Fruit fly (Drosophila melanogaster): ENCODE measurements around the gene CG33710.

The CG33710 gene

DNA sequence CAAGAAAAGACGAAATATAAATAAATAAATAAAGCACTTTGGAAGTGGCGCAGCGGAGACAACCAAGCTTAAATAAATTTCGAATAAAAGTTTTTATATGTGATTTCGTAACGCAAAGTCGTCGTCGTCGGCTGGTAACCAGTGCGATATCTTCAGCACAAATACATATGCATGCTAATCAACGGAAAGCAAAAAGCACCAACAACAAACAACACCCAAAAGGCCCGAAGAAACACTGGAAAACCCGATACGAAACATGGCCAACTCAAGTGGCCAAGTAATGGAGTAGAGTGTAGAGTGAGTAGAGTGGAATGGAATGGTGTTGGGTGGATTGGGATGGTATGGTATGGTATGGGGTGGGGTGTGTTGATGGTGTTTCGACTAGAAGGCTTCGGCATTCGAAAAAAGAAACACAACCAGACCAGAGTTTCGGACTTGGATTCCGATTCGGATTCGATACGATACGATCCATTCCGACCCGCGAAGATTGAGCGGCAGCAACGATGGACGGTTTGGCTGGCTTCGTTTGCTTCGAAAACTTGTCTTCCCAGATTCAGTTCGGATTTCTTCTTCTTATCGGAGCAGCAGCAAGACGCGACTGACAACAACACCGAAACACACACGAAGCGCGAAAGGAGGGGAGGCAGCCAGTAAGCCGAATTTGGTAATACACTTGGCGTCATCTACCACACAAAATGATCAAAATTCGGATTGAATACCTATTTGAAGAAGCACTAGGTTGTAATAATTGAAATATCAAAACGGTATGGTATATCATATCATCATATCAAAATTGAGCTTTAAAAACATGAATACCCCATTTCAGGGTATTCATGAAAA, 49.8 kb downstream of the CG33710 start (continued):
- TF ChIP-seq gce (GFP tag; IDR thresholded peaks at IDR 0.05) (peak; percentile 57; the same call in 1 of the 3 replicates), CG12744 (GFP tag; optimal IDR thresholded peaks at IDR 0.05) (peak; percentile 92), CG18262 (tag; optimal IDR thresholded peaks at IDR 0.05) (peak; percentile 87), lab (GFP tag; optimal IDR thresholded peaks at IDR 0.05) (peak; percentile 97), pros (GFP tag; optimal IDR thresholded peaks at IDR 0.05) (peak; percentile 84), CG2116 (GFP tag; optimal IDR thresholded peaks at IDR 0.05) (peak; percentile 70), CG7372 (GFP tag; IDR thresholded peaks at IDR 0.05) (peak; percentile 77), Ssrp (tag; optimal IDR thresholded peaks at IDR 0.05) (peak; percentile 92), CG18764 (GFP tag; optimal IDR thresholded peaks at IDR 0.05) (peak; percentile 88), CG3847 (GFP tag; IDR thresholded peaks at IDR 0.05) (peak; percentile 95), HLHmδ (GFP tag; optimal IDR thresholded peaks at IDR 0.05) (no peak), CG10462 (GFP tag; optimal IDR thresholded peaks at IDR 0.05) (peak; percentile 84), schlank (tag; optimal IDR thresholded peaks at IDR 0.05) (peak; percentile 91), odd (GFP tag; optimal IDR thresholded peaks at IDR 0.05) (peak; percentile 90), Fer1 (GFP tag; optimal IDR thresholded peaks at IDR 0.05) (peak; percentile 92), Hsf (GFP tag; optimal IDR thresholded peaks at IDR 0.05) (peak; percentile 96), dati (GFP tag; IDR thresholded peaks at IDR 0.05) (peak; percentile 67; the same call in 1 of the 2 replicates), cg (GFP tag; optimal IDR thresholded peaks at IDR 0.05) (peak; percentile 51), az2 (GFP tag; optimal IDR thresholded peaks at IDR 0.05) (peak; percentile 95), Ada2b (GFP tag; IDR thresholded peaks at IDR 0.05) (peak; percentile 77), lmd (GFP tag; IDR thresholded peaks at IDR 0.05) (peak; percentile 97), Rfx (GFP tag; IDR thresholded peaks at IDR 0.05) (peak; percentile 97), CG16813 (GFP tag; IDR thresholded peaks at IDR 0.05; ENCODE audit: partially characterized antibody) (no peak), da (GFP tag; optimal IDR thresholded peaks at IDR 0.05) (peak; percentile 87), fru (optimal IDR thresholded peaks at IDR 0.05) (no peak), Mrtf (GFP tag; IDR thresholded peaks at IDR 0.05) (peak; percentile 95), sr (GFP tag; IDR thresholded peaks at IDR 0.05) (peak; percentile 82; the same call in 2 of the 3 replicates), Ravus (GFP tag; IDR thresholded peaks at IDR 0.05) (peak; percentile 79), bcd (GFP tag; optimal IDR thresholded peaks at IDR 0.05) (peak; percentile 95), pan (optimal IDR thresholded peaks at IDR 0.05) (no peak), pan (GFP tag; optimal IDR thresholded peaks at IDR 0.05 in 1 of 2, IDR thresholded peaks at IDR 0.05 in 1 of 2) (peak in 1 of 2 experiments; percentile 97), NfI (GFP tag; optimal IDR thresholded peaks at IDR 0.05) (peak; percentile 93), ttk (GFP tag; IDR thresholded peaks at IDR 0.05) (peak; percentile 96; the same call in 1 of the 2 replicates), caup (GFP tag; optimal IDR thresholded peaks at IDR 0.05; ENCODE audit: severe bottlenecking) (peak; percentile 96), kah (GFP tag; optimal IDR thresholded peaks at IDR 0.05) (peak; percentile 75), Camta (GFP tag; optimal IDR thresholded peaks at IDR 0.05) (peak; percentile 40), prd (optimal IDR thresholded peaks at IDR 0.05) (no peak), prd (GFP tag; IDR thresholded peaks at IDR 0.05) (peak; percentile 91), MTF-1 (GFP tag; optimal IDR thresholded peaks at IDR 0.05; ENCODE audit: borderline replicate concordance) (peak; percentile 85), CG10209 (GFP tag; optimal IDR thresholded peaks at IDR 0.05) (peak; percentile 94), CG17802 (tag; optimal IDR thresholded peaks at IDR 0.05) (peak; percentile 65), Ets97D (GFP tag; optimal IDR thresholded peaks at IDR 0.05) (peak; percentile 79), grn (GFP tag; optimal IDR thresholded peaks at IDR 0.05) (peak; percentile 74), CG3995 (GFP tag; optimal IDR thresholded peaks at IDR 0.05) (peak; percentile 71), unpg (GFP tag; optimal IDR thresholded peaks at IDR 0.05) (peak; percentile 96), p53 (GFP tag; optimal IDR thresholded peaks at IDR 0.05) (peak; percentile 83), B-H2 (GFP tag; optimal IDR thresholded peaks at IDR 0.05) (peak; percentile 50), hbn (GFP tag; IDR thresholded peaks at IDR 0.05; ENCODE audit: partially characterized antibody) (no peak), CG9817 (tag; optimal IDR thresholded peaks at IDR 0.05) (peak; percentile 93)

All from whole organism, embryonic.